Worm (Caenorhabditis elegans) whole organism, L4 larva: ENCODE measurements around the gene cey-4.

Experiments
- aha-1 ChIP-seq: fragments of 150-350 bp; peaks from one replicate; lab custom pipeline; 2014; ENCODE audit warnings: missing biosample characterization, missing genetic modification characterization
- ces-1 ChIP-seq: fragments of 150-350 bp; sonication (generic microtip); optimal IDR thresholded peaks from 4 replicates; lab custom pipeline; 2014; ENCODE audit warnings: missing biosample characterization, missing genetic modification reagents, missing genetic modification characterization
- daf-8 ChIP-seq: fragments of 200-800 bp; sonication (Bioruptor generic); IDR thresholded peaks from 2 replicates; pipeline ENCODE4 v1.3.6; 2022; ENCODE audit warnings: missing genetic modification characterization, missing compliant biosample characterization
- mxl-2 ChIP-seq: fragments of 200-800 bp; sonication (Bioruptor generic); conservative IDR thresholded peaks from 2 replicates; pipeline ENCODE4 v1.3.6; 2022; ENCODE audit warnings: missing genetic modification reagents, missing genetic modification characterization, missing compliant biosample characterization
- nhr-237 ChIP-seq: sonication (generic microtip); optimal IDR thresholded peaks from 2 replicates; lab custom pipeline; 2017; ENCODE audit warnings: missing biosample characterization, missing genetic modification characterization
- unc-62 ChIP-seq, 3 experiments: fragments of 150-350 bp in 1 of 3; sonication (generic microtip); optimal IDR thresholded peaks in 2 of 3; peaks in 1 of 3; 1 replicate in 1 of 3; 2 replicates in 2 of 3; lab custom pipeline; 2014 to 2017; ENCODE audit warnings: missing biosample characterization in 3 of 3, missing genetic modification characterization in 3 of 3, missing genetic modification reagents in 3 of 3, missing genotype in 1 of 3

DNA sequence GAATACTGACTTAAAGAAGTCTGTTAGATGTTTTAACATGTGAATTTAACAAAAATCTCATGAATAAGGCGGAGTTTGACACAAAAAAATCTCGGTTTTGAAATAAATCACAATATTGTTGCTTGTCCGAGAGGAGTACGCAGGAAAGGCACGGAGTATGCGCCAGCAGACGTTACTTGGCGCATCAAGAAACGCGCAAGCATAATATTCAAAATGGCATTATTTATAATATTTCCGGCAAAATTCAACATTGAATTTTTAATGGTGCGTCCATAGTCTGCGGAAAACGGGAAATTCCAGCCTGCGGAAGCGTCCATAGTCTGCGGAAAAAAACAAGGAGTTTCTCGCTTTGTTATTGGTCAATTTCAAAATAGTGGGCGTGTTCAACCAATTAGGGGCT, 23.6 kb downstream of the cey-4 start, which contains the start of gene pde-12:
- TF ChIP-seq daf-8 (GFP tag; lab: Robert Waterston, UW) (no peak), mxl-2 (GFP tag; lab: Robert Waterston, UW) (no peak), nhr-237 (tag; lab: Kevin White, UChicago) (no peak), aha-1 (peak; percentile 89), unc-62 (GFP tag; optimal IDR thresholded peaks at IDR 0.05 in 1 of 2; lab: Kevin White, UChicago) (peak in 1 of 2 experiments; percentile 81), unc-62 (tag; optimal IDR thresholded peaks at IDR 0.05; lab: Kevin White, UChicago) (no peak), ces-1 (no peak)
